Fruit fly (Drosophila melanogaster) whole organism, embryonic: ENCODE measurements around the gene Spn28B.

ENCODE experiments used
- Blimp-1 ChIP-seq: fragments of 200-800 bp; sonication (Bioruptor generic); optimal IDR thresholded peaks from 3 replicates; lab custom pipeline; 2018; ENCODE audit warnings: missing biosample characterization, missing genetic modification characterization, mild to moderate bottlenecking, moderate library complexity, missing genetic modification reagents
- Bteb2 ChIP-seq: fragments of 200-800 bp; sonication (Bioruptor generic); optimal IDR thresholded peaks from 2 replicates; lab custom pipeline; 2016; ENCODE audit warnings: missing biosample characterization, missing genetic modification characterization
- CG10431 ChIP-seq: fragments of 200-800 bp; sonication (Bioruptor generic); optimal IDR thresholded peaks from 3 replicates; lab custom pipeline; 2018; ENCODE audit warnings: missing biosample characterization, mild to moderate bottlenecking, missing genetic modification characterization
- CG10654 ChIP-seq: fragments of 200-800 bp; sonication (Bioruptor generic); optimal IDR thresholded peaks from 2 replicates; lab custom pipeline; 2016; ENCODE audit warnings: missing biosample characterization, missing genetic modification characterization
- CG11695 ChIP-seq: fragments of 200-800 bp; sonication (Bioruptor generic); IDR thresholded peaks from 3 replicates; pipeline ENCODE4 v1.3.6; 2022; ENCODE audit warnings: missing biosample characterization, missing genetic modification characterization
- CG11723 ChIP-seq: fragments of 200-800 bp; sonication (Bioruptor generic); optimal IDR thresholded peaks from 2 replicates; lab custom pipeline; 2017; ENCODE audit warnings: missing biosample characterization, mild to moderate bottlenecking, missing genetic modification characterization
- CG12236 ChIP-seq: fragments of 200-800 bp; sonication (Bioruptor generic); optimal IDR thresholded peaks from 2 replicates; lab custom pipeline; 2016; ENCODE audit warnings: missing biosample characterization, missing genetic modification characterization
- CG12659 ChIP-seq: fragments of 200-800 bp; sonication (Bioruptor generic); optimal IDR thresholded peaks from 3 replicates; lab custom pipeline; 2017; ENCODE audit warnings: mild to moderate bottlenecking, missing biosample characterization, missing genetic modification reagents, missing genetic modification characterization
- CG13775 ChIP-seq: fragments of 200-800 bp; sonication (Bioruptor generic); optimal IDR thresholded peaks from 3 replicates; lab custom pipeline; 2017; ENCODE audit warnings: missing biosample characterization, mild to moderate bottlenecking, missing genetic modification characterization
- CG15601 ChIP-seq: fragments of 200-800 bp; sonication (Bioruptor generic); optimal IDR thresholded peaks from 3 replicates; lab custom pipeline; 2019; ENCODE audit warnings: missing biosample characterization, mild to moderate bottlenecking, missing genetic modification characterization, moderate library complexity
- CG17802 ChIP-seq: fragments of 200-800 bp; sonication (Bioruptor generic); optimal IDR thresholded peaks from 2 replicates; lab custom pipeline; 2018; ENCODE audit warnings: missing biosample characterization, mild to moderate bottlenecking, missing genetic modification characterization, moderate library complexity
- CG18262 ChIP-seq: fragments of 200-800 bp; optimal IDR thresholded peaks from 3 replicates; lab custom pipeline; 2019; ENCODE audit warnings: missing biosample characterization, mild to moderate bottlenecking, missing genetic modification characterization, moderate library complexity
- CG2678 ChIP-seq: fragments of 200-800 bp; sonication (Bioruptor generic); optimal IDR thresholded peaks from 3 replicates; lab custom pipeline; 2019; ENCODE audit warnings: missing biosample characterization, mild to moderate bottlenecking, missing genetic modification characterization, moderate library complexity
- CG2712 ChIP-seq: fragments of 200-800 bp; optimal IDR thresholded peaks from 3 replicates; lab custom pipeline; 2019; ENCODE audit warnings: missing biosample characterization, mild to moderate bottlenecking, missing genetic modification characterization, moderate library complexity
- CG43689 ChIP-seq: fragments of 200-800 bp; sonication (Bioruptor generic); IDR thresholded peaks from 2 replicates; pipeline ENCODE4 v1.3.6; 2022; ENCODE audit warnings: missing biosample characterization, missing genetic modification characterization
- CG5953 ChIP-seq: fragments of 200-800 bp; sonication (Bioruptor generic); IDR thresholded peaks from 2 replicates; pipeline ENCODE4 v1.3.6; 2022; ENCODE audit warnings: missing biosample characterization, missing genetic modification characterization
- CG6683 ChIP-seq: fragments of 200-800 bp; sonication (Bioruptor generic); optimal IDR thresholded peaks from 2 replicates; lab custom pipeline; 2017; ENCODE audit warnings: missing biosample characterization, mild to moderate bottlenecking, missing genetic modification characterization, missing genetic modification reagents
- CG7839 ChIP-seq: fragments of 200-800 bp; sonication (Bioruptor generic); optimal IDR thresholded peaks from 3 replicates; lab custom pipeline; 2018; ENCODE audit warnings: missing biosample characterization, mild to moderate bottlenecking, missing genetic modification characterization, moderate library complexity
- CG7928 ChIP-seq: fragments of 200-800 bp; sonication (Bioruptor generic); optimal IDR thresholded peaks from 2 replicates; lab custom pipeline; 2017; ENCODE audit warnings: missing biosample characterization, mild to moderate bottlenecking, missing genetic modification characterization
- CG8290 ChIP-seq, 3 experiments: fragments of 200-800 bp; sonication (Bioruptor generic); optimal IDR thresholded peaks; 2 replicates each; lab custom pipeline; 2016 to 2019; ENCODE audit warnings: missing biosample characterization in 3 of 3, missing genetic modification characterization in 3 of 3, mild to moderate bottlenecking in 2 of 3, moderate library complexity in 1 of 3
- CG8388 ChIP-seq: fragments of 200-800 bp; sonication (Bioruptor generic); optimal IDR thresholded peaks from 2 replicates; lab custom pipeline; 2019; ENCODE audit warnings: missing biosample characterization, mild to moderate bottlenecking, missing genetic modification characterization, moderate library complexity
- Camta ChIP-seq: fragments of 200-800 bp; sonication (Bioruptor generic); optimal IDR thresholded peaks from 2 replicates; lab custom pipeline; 2016; ENCODE audit warnings: missing biosample characterization, missing genetic modification characterization
- E2f1 ChIP-seq: fragments of 200-800 bp; sonication (Bioruptor generic); IDR thresholded peaks from 2 replicates; pipeline ENCODE4 v1.3.6; 2022; ENCODE audit warnings: missing biosample characterization, missing genetic modification characterization
- Fer1 ChIP-seq: fragments of 200-800 bp; sonication (Bioruptor generic); optimal IDR thresholded peaks from 2 replicates; lab custom pipeline; 2017; ENCODE audit warnings: missing biosample characterization, mild to moderate bottlenecking, missing genetic modification characterization
- Hey ChIP-seq: fragments of 200-800 bp; sonication (Bioruptor generic); optimal IDR thresholded peaks from 3 replicates; lab custom pipeline; 2018; ENCODE audit warnings: missing biosample characterization, mild to moderate bottlenecking, missing genetic modification characterization
- Hr3 ChIP-seq: fragments of 200-800 bp; sonication (Bioruptor generic); optimal IDR thresholded peaks from 3 replicates; lab custom pipeline; 2016; ENCODE audit warnings: missing biosample characterization, missing genetic modification characterization
- MESR4 ChIP-seq: fragments of 200-800 bp; sonication (Bioruptor generic); optimal IDR thresholded peaks from 2 replicates; lab custom pipeline; 2018; ENCODE audit warnings: missing biosample characterization, mild to moderate bottlenecking, missing genetic modification characterization, moderate library complexity
- MTF-1 ChIP-seq: fragments of 200-800 bp; sonication (Bioruptor generic); optimal IDR thresholded peaks from 2 replicates; lab custom pipeline; 2018; ENCODE audit warnings: missing biosample characterization, mild to moderate bottlenecking, missing genetic modification characterization, borderline replicate concordance
- NC2α ChIP-seq: fragments of 200-800 bp; sonication (Bioruptor generic); optimal IDR thresholded peaks from 2 replicates; lab custom pipeline; 2016; ENCODE audit warnings: missing biosample characterization, missing genetic modification characterization
- Nf-YC ChIP-seq: fragments of 200-800 bp; optimal IDR thresholded peaks from 3 replicates; lab custom pipeline; 2019; ENCODE audit warnings: missing biosample characterization, mild to moderate bottlenecking, missing genetic modification characterization, moderate library complexity
- Rx ChIP-seq: fragments of 200-800 bp; sonication (Bioruptor generic); IDR thresholded peaks from 2 replicates; pipeline ENCODE4 v1.3.6; 2022; ENCODE audit warnings: missing biosample characterization, missing genetic modification characterization
- Scr ChIP-seq: fragments of 200-800 bp; sonication (Bioruptor generic); IDR thresholded peaks from 2 replicates; pipeline ENCODE4 v1.3.6; 2022; ENCODE audit warnings: missing biosample characterization, missing genetic modification characterization; ENCODE audit not compliant: partially characterized antibody
- Sox100B ChIP-seq: fragments of 200-800 bp; sonication (Bioruptor generic); optimal IDR thresholded peaks from 3 replicates; lab custom pipeline; 2018; ENCODE audit warnings: missing biosample characterization, mild to moderate bottlenecking, missing genetic modification characterization
- btn ChIP-seq: fragments of 200-800 bp; sonication (Bioruptor generic); optimal IDR thresholded peaks from 2 replicates; lab custom pipeline; 2016; ENCODE audit warnings: missing biosample characterization, missing genetic modification characterization
- emc ChIP-seq: fragments of 200-800 bp; sonication (Bioruptor generic); optimal IDR thresholded peaks from 2 replicates; lab custom pipeline; 2016; ENCODE audit warnings: missing biosample characterization, missing genetic modification characterization
- fd3F ChIP-seq: fragments of 200-800 bp; sonication (Bioruptor generic); optimal IDR thresholded peaks from 2 replicates; lab custom pipeline; 2018; ENCODE audit warnings: missing biosample characterization, mild to moderate bottlenecking, missing genetic modification characterization, moderate library complexity
- gce ChIP-seq: fragments of 200-800 bp; sonication (Bioruptor generic); IDR thresholded peaks from 3 replicates; pipeline ENCODE4 v1.3.6; 2022; ENCODE audit warnings: missing biosample characterization, missing genetic modification characterization
- gsb ChIP-seq: fragments of 200-800 bp; sonication (Bioruptor generic); IDR thresholded peaks from 2 replicates; pipeline ENCODE4 v1.3.6; 2022; ENCODE audit warnings: missing biosample characterization, missing genetic modification characterization
- gt ChIP-seq: fragments of 200-800 bp; sonication (Bioruptor generic); IDR thresholded peaks from 2 replicates; pipeline ENCODE4 v1.3.6; 2022; ENCODE audit warnings: missing biosample characterization, missing genetic modification characterization
- ham ChIP-seq: fragments of 200-800 bp; sonication (Bioruptor generic); IDR thresholded peaks from 2 replicates; pipeline ENCODE4 v1.3.6; 2022; ENCODE audit warnings: missing biosample characterization, missing genetic modification characterization
- lab ChIP-seq: fragments of 200-800 bp; sonication (Bioruptor generic); optimal IDR thresholded peaks from 3 replicates; lab custom pipeline; 2017; ENCODE audit warnings: missing biosample characterization, missing genetic modification characterization, mild to moderate bottlenecking, moderate library complexity, missing genetic modification reagents
- lbe ChIP-seq: fragments of 200-800 bp; sonication (Bioruptor generic); optimal IDR thresholded peaks from 2 replicates; lab custom pipeline; 2016; ENCODE audit warnings: missing biosample characterization, mild to moderate bottlenecking, missing genetic modification characterization
- lola ChIP-seq, 3 experiments: fragments of >200 bp in 2 of 3; fragments of 200-800 bp in 1 of 3; sonication (Bioruptor generic) in 1 of 3; optimal IDR thresholded peaks; 2 replicates each; lab custom pipeline; 2017 to 2019; ENCODE audit warnings: missing biosample characterization in 3 of 3, missing genetic modification characterization in 3 of 3, mild to moderate bottlenecking in 1 of 3, moderate library complexity in 1 of 3
- luna ChIP-seq: fragments of 200-800 bp; sonication (Bioruptor generic); optimal IDR thresholded peaks from 2 replicates; lab custom pipeline; 2016; ENCODE audit warnings: missing biosample characterization, missing genetic modification characterization
- nerfin-2 ChIP-seq: fragments of 200-800 bp; sonication (Bioruptor generic); IDR thresholded peaks from 2 replicates; pipeline ENCODE4 v1.3.6; 2022; ENCODE audit warnings: missing biosample characterization, missing genetic modification characterization; ENCODE audit not compliant: partially characterized antibody
- p53 ChIP-seq: fragments of 200-800 bp; sonication (Bioruptor generic); optimal IDR thresholded peaks from 2 replicates; lab custom pipeline; 2016; ENCODE audit warnings: missing biosample characterization, missing genetic modification characterization
- phol ChIP-seq: fragments of 200-800 bp; sonication (Bioruptor generic); optimal IDR thresholded peaks from 3 replicates; lab custom pipeline; 2018; ENCODE audit warnings: missing biosample characterization, mild to moderate bottlenecking, missing genetic modification characterization, moderate library complexity
- pnt ChIP-seq: fragments of 200-800 bp; sonication (Bioruptor generic); optimal IDR thresholded peaks from 3 replicates; lab custom pipeline; 2016; ENCODE audit warnings: missing biosample characterization, missing genetic modification characterization
- slou ChIP-seq: fragments of 200-800 bp; sonication (Bioruptor generic); optimal IDR thresholded peaks from 3 replicates; lab custom pipeline; 2016; ENCODE audit warnings: missing biosample characterization, missing genetic modification characterization
- yki ChIP-seq: fragments of >200 bp; optimal IDR thresholded peaks from 3 replicates; lab custom pipeline; 2018

Gene Spn28B

DNA sequence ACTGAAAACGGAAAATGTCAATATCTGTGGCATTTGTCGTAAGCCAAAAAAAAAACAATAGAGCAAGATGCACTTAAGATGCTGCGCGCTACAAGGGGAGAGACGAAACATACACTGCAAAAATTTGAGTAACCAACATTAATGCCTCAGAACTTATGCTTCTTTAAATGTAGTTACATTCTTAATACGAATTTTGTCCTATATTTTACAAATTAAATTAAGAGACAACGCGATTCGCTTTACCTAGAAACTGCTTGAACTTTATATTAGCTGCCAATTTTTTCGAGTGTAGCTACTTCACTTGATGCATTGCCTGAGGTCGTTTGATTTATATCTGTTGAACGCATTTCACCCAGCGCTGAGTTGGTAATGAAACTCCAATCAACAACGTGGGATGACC, 15.1 kb downstream of the Spn28B start (continued):
- TF ChIP-seq MTF-1 (GFP tag; lab: Kevin White, UChicago) = peak; percentile 60
- TF ChIP-seq Rx (GFP tag; lab: Robert Waterston, UW) = peak; percentile 71
- no peak for TF ChIP-seq ham
- TF ChIP-seq slou (GFP tag; lab: Kevin White, UChicago) = peak; percentile 20
- TF ChIP-seq Nf-YC (tag; lab: Kevin White, UChicago) = no peak
- TF ChIP-seq CG11723 = peak; percentile 64
- TF ChIP-seq NC2α = peak; percentile 70
- TF ChIP-seq lola (GFP tag; optimal IDR thresholded peaks at IDR 0.05; lab: Kevin White, UChicago) = peak in 1 of 3 experiments; percentile 96
- TF ChIP-seq pnt (GFP tag; lab: Kevin White, UChicago) = peak; percentile 83
- peak; percentile 76 for TF ChIP-seq CG10654
- peak; percentile 78 for TF ChIP-seq CG11695
- TF ChIP-seq MESR4 (GFP tag; lab: Kevin White, UChicago) = peak; percentile 10
- peak; percentile 77 for TF ChIP-seq Sox100B (GFP tag; lab: Kevin White, UChicago)
- TF ChIP-seq gce (GFP tag; lab: Robert Waterston, UW) = peak; percentile 86
- TF ChIP-seq CG7928 (GFP tag; lab: Kevin White, UChicago) = no peak
- TF ChIP-seq Bteb2 (GFP tag; lab: Kevin White, UChicago) = peak; percentile 61
- peak; percentile 92 for TF ChIP-seq CG18262 (tag; lab: Kevin White, UChicago)
- no peak for TF ChIP-seq fd3F
- peak; percentile 83 for TF ChIP-seq Camta (GFP tag; lab: Kevin White, UChicago)
- peak; percentile 84 for TF ChIP-seq gt (GFP tag; lab: Robert Waterston, UW)
- TF ChIP-seq lbe (GFP tag; lab: Kevin White, UChicago) = no peak
- peak; percentile 77 for TF ChIP-seq CG12236 (GFP tag; lab: Kevin White, UChicago)
- peak; percentile 86 for TF ChIP-seq CG2678 (tag; lab: Kevin White, UChicago)
- TF ChIP-seq yki (lab: Kevin White, UChicago) = no peak
- TF ChIP-seq CG8388 (GFP tag; lab: Kevin White, UChicago) = peak; percentile 88
- TF ChIP-seq nerfin-2 = no peak
- peak; percentile 53 for TF ChIP-seq CG12659 (GFP tag; lab: Kevin White, UChicago)
- peak; percentile 65 for TF ChIP-seq CG10431 (GFP tag; lab: Kevin White, UChicago)
- no peak for TF ChIP-seq Scr (GFP tag; lab: Robert Waterston, UW)
- TF ChIP-seq CG17802 (tag; lab: Kevin White, UChicago) = peak; percentile 73
- peak; percentile 71 for TF ChIP-seq Hr3
- no peak for TF ChIP-seq CG43689
- TF ChIP-seq luna (GFP tag; lab: Kevin White, UChicago) = no peak
- peak; percentile 87 for TF ChIP-seq CG7839
- peak; percentile 41 for TF ChIP-seq p53 (GFP tag; lab: Kevin White, UChicago)
- TF ChIP-seq Fer1 (GFP tag; lab: Kevin White, UChicago) = no peak
- peak; percentile 23 for TF ChIP-seq CG6683 (GFP tag; lab: Kevin White, UChicago)
- TF ChIP-seq CG5953 (GFP tag; lab: Robert Waterston, UW) = peak; percentile 90
- peak; percentile 72 for TF ChIP-seq lab (GFP tag; lab: Kevin White, UChicago)
- peak; percentile 74 for TF ChIP-seq btn (GFP tag; lab: Kevin White, UChicago)
- TF ChIP-seq E2f1 (GFP tag; lab: Robert Waterston, UW) = peak; percentile 73
- peak; percentile 89 for TF ChIP-seq Blimp-1
- TF ChIP-seq CG2712 (tag; lab: Kevin White, UChicago) = peak; percentile 93
- TF ChIP-seq phol = peak; percentile 92
- no peak for TF ChIP-seq Hey (tag; lab: Kevin White, UChicago)
- peak; percentile 87 for TF ChIP-seq CG15601 (tag; lab: Kevin White, UChicago)
- TF ChIP-seq emc (GFP tag; lab: Kevin White, UChicago) = no peak
- TF ChIP-seq gsb (GFP tag; lab: Robert Waterston, UW) = no peak
- peak; percentile 82 for TF ChIP-seq CG8290 (GFP tag; optimal IDR thresholded peaks at IDR 0.05; lab: Kevin White, UChicago)
- TF ChIP-seq CG8290 (tag; optimal IDR thresholded peaks at IDR 0.05; lab: Kevin White, UChicago) = peak; percentile 41 to 57
- TF ChIP-seq CG13775 (GFP tag; lab: Kevin White, UChicago) = peak; percentile 77
